Fruit fly (Drosophila melanogaster): ENCODE results near the gene FER.

Gene FER

DNA sequence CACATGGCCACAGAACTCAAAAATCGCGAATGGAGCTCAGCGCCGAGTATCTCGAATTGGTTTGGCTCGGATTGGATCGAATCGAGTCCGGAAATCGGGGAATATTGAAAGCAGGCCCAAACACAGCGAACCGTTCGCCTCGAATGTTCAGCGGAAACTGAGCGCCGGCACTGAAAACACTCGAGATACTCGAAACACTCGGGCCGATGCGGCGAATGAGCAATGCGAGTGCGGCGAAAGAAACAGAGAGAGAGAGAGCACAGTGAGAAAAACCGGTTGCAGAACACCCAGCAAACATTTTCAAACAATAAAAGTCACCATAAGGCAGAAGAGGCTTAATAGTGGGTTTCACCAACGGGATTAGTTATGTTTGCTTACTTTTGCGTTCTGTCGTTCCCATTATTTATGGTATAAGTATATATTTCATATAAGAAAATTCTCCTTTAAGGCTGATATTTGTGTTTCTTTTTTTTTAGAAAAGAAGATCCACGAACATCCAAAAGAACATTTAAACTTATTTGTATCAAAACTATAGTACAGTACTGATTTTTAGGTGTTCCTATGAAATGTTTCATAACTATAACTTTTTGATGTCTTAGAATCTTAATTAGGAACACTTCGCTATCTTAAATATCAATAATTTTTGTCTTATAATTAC is at the start of gene FER (continued):
- peak; percentile 72 for TF ChIP-seq CG10543 (GFP tag; optimal IDR thresholded peaks at IDR 0.05)
- no peak for TF ChIP-seq CG32772 (GFP tag; IDR thresholded peaks at IDR 0.05)
- TF ChIP-seq CG11696 (GFP tag; IDR thresholded peaks at IDR 0.05), result 0 out of 2 replicates have a peak, but pooled peaks have one; percentile 34
- peak; percentile 27 for TF ChIP-seq CG15269 (tag; optimal IDR thresholded peaks at IDR 0.05)
- no peak for TF ChIP-seq slp2 (GFP tag; optimal IDR thresholded peaks at IDR 0.05)
- TF ChIP-seq Awh (GFP tag; IDR thresholded peaks at IDR 0.05), result 0 out of 2 replicates have a peak, but pooled peaks have one; percentile 45
- no peak; the same call in 3 of the 4 replicates for TF ChIP-seq Gug (GFP tag; IDR thresholded peaks at IDR 0.05)
- TF ChIP-seq CG11093 (GFP tag; IDR thresholded peaks at IDR 0.05), result no peak
- no peak for TF ChIP-seq Hr39 (optimal IDR thresholded peaks at IDR 0.05)
- TF ChIP-seq CG2120 (GFP tag; optimal IDR thresholded peaks at IDR 0.05), result peak; percentile 40
- peak; percentile 49 for TF ChIP-seq CG13296 (GFP tag; optimal IDR thresholded peaks at IDR 0.05)
- TF ChIP-seq CG17912 (GFP tag; optimal IDR thresholded peaks at IDR 0.05), result peak; percentile 23
- TF ChIP-seq Bteb2 (GFP tag; optimal IDR thresholded peaks at IDR 0.05), result no peak
- TF ChIP-seq ind (GFP tag; optimal IDR thresholded peaks at IDR 0.05), result no peak
- TF ChIP-seq tap (tag; optimal IDR thresholded peaks at IDR 0.05), result no peak
- no peak for TF ChIP-seq kni (GFP tag; optimal IDR thresholded peaks at IDR 0.05)
- peak; percentile 22; the same call in 1 of the 3 replicates for TF ChIP-seq CG16813 (GFP tag; IDR thresholded peaks at IDR 0.05; ENCODE audit: partially characterized antibody)
- TF ChIP-seq sob (GFP tag; IDR thresholded peaks at IDR 0.05), result peak; percentile 66
- no peak for TF ChIP-seq unpg (GFP tag; optimal IDR thresholded peaks at IDR 0.05)
- TF ChIP-seq CG11695 (GFP tag; IDR thresholded peaks at IDR 0.05), result peak; percentile 38; the same call in 1 of the 3 replicates
- TF ChIP-seq klu (GFP tag; IDR thresholded peaks at IDR 0.05), result no peak
- no peak for TF ChIP-seq cas (GFP tag; IDR thresholded peaks at IDR 0.05)
- TF ChIP-seq CG8765 (GFP tag; IDR thresholded peaks at IDR 0.05), result no peak
- peak; percentile 69 for TF ChIP-seq CG6854 (GFP tag; optimal IDR thresholded peaks at IDR 0.05)
- TF ChIP-seq CG30431 (GFP tag; optimal IDR thresholded peaks at IDR 0.05), result no peak
- no peak for TF ChIP-seq CG10654 (GFP tag; optimal IDR thresholded peaks at IDR 0.05)
- TF ChIP-seq ewg (GFP tag; optimal IDR thresholded peaks at IDR 0.05), result no peak
- TF ChIP-seq psq (GFP tag; optimal IDR thresholded peaks at IDR 0.05), result no peak
- TF ChIP-seq sc (optimal IDR thresholded peaks at IDR 0.05), result no peak
- no peak for TF ChIP-seq sc (GFP tag; optimal IDR thresholded peaks at IDR 0.05)
- TF ChIP-seq ATbp (GFP tag; optimal IDR thresholded peaks at IDR 0.05), result peak; percentile 38
- TF ChIP-seq CG7271 (tag; optimal IDR thresholded peaks at IDR 0.05), result no peak
- TF ChIP-seq disco-r (GFP tag; optimal IDR thresholded peaks at IDR 0.05), result no peak
- TF ChIP-seq Meics (GFP tag; optimal IDR thresholded peaks at IDR 0.05), result peak; percentile 37
- TF ChIP-seq Hr3 (GFP tag; optimal IDR thresholded peaks at IDR 0.05), result no peak
- TF ChIP-seq CG7987 (GFP tag; optimal IDR thresholded peaks at IDR 0.05), result peak; percentile 88
- TF ChIP-seq CG1647 (GFP tag; optimal IDR thresholded peaks at IDR 0.05), result peak; percentile 44
- no peak for TF ChIP-seq CG6683 (GFP tag; optimal IDR thresholded peaks at IDR 0.05)
- no peak for TF ChIP-seq tio (GFP tag; optimal IDR thresholded peaks at IDR 0.05)
- no peak for TF ChIP-seq dimm (GFP tag; IDR thresholded peaks at IDR 0.05)
- TF ChIP-seq peb (GFP tag; IDR thresholded peaks at IDR 0.05), result no peak
- no peak for TF ChIP-seq Neu2 (GFP tag; optimal IDR thresholded peaks at IDR 0.05; ENCODE audit: borderline replicate concordance)
- no peak for TF ChIP-seq Dip2 (GFP tag; IDR thresholded peaks at IDR 0.05)
- no peak for TF ChIP-seq trh (GFP tag; optimal IDR thresholded peaks at IDR 0.05)
- peak; percentile 57 for TF ChIP-seq Nf-YC (tag; optimal IDR thresholded peaks at IDR 0.05)
- no peak for TF ChIP-seq CG4404 (GFP tag; IDR thresholded peaks at IDR 0.05)
- peak; percentile 75 for TF ChIP-seq vvl (GFP tag; IDR thresholded peaks at IDR 0.05)
- peak; percentile 100 for TF ChIP-seq Jarid2 (GFP tag; optimal IDR thresholded peaks at IDR 0.05)
- TF ChIP-seq CG4617 (GFP tag; optimal IDR thresholded peaks at IDR 0.05; ENCODE audit: borderline replicate concordance), result peak; percentile 6
- TF ChIP-seq CG14667 (GFP tag; IDR thresholded peaks at IDR 0.05), result no peak
- TF ChIP-seq CG2875 (GFP tag; optimal IDR thresholded peaks at IDR 0.05), result peak; percentile 14

Data from whole organism, embryonic.